ENCODE assay signal across 1 fruit fly cellular context in the genomic region with DNA sequence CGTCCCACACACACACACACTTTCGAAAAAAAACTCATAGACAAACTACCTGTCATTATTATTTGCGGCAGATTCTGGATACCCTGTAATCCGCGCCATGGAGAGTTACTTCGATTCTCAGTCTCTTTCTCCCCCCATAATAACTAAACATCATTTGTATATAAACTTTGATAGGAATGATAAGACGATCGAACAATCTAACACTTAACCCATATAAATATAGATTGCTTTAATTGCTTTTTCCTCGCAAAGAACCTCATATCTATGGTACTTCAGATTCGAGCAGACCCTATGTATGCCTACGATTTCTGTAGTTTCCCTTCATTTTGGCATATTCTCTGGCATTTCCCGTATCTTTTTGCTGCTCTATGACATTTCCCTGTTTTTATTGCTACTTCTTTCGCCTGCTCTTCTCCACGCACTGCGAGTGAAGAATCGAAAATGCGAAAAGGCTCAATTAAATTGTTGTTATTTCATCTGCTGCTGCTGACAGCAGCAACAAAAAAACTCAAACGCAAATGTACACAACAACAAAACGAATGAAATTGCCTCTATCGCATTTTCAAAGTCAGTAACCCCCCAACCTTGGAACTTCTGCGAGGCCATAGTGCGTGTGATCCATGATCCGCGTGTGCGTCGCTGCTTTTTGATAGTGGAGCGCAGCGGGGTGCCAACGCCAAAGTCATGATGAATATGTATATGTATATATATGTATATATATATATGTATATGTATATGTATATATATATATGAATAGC.
TF ChIP-seq lines count a peak whose summit lies in the region.

No protein-coding gene starts in this region.

TF ChIP-seq in whole organism, embryonic, 481 proteins besides CTCF, POLR2A, EP300 and RAD21 (continued from another document and continues in another):
- peak; percentile 75 for TF ChIP-seq Ptx1 (GFP tag; IDR thresholded peaks at IDR 0.05; lab: Robert Waterston, UW)
- TF ChIP-seq Pdp1 (GFP tag; optimal IDR thresholded peaks at IDR 0.05; lab: Kevin White, UChicago) = peak; percentile 62 to 80
- peak; percentile 64 for TF ChIP-seq ab (GFP tag; optimal IDR thresholded peaks at IDR 0.05; lab: Kevin White, UChicago)
- peak; percentile 48 for TF ChIP-seq CG1603 (tag; optimal IDR thresholded peaks at IDR 0.05; lab: Kevin White, UChicago)
- TF ChIP-seq Jarid2 (GFP tag; optimal IDR thresholded peaks at IDR 0.05; lab: Kevin White, UChicago) = peak; percentile 45
- TF ChIP-seq dmrt11E (tag; optimal IDR thresholded peaks at IDR 0.05; lab: Kevin White, UChicago) = no peak
- TF ChIP-seq CG11247 (GFP tag; IDR thresholded peaks at IDR 0.05; lab: Robert Waterston, UW) = peak; percentile 68
- peak; percentile 20 for TF ChIP-seq Hey (tag; optimal IDR thresholded peaks at IDR 0.05; lab: Kevin White, UChicago)
- TF ChIP-seq CG9609 (GFP tag; optimal IDR thresholded peaks at IDR 0.05; lab: Kevin White, UChicago) = peak; percentile 56
- no peak for TF ChIP-seq CG14860 (GFP tag; IDR thresholded peaks at IDR 0.05; lab: Robert Waterston, UW; ENCODE audit: partially characterized antibody)
- TF ChIP-seq rib (GFP tag; IDR thresholded peaks at IDR 0.05; lab: Robert Waterston, UW) = peak; percentile 53; the same call in 1 of the 2 replicates
- no peak for TF ChIP-seq twi (tag; optimal IDR thresholded peaks at IDR 0.05; lab: Kevin White, UChicago)
- TF ChIP-seq CG17361 (GFP tag; IDR thresholded peaks at IDR 0.05; lab: Robert Waterston, UW) = peak; percentile 45; the same call in 1 of the 3 replicates
- peak; percentile 91 for TF ChIP-seq ftz-f1 (GFP tag; optimal IDR thresholded peaks at IDR 0.05; lab: Kevin White, UChicago)
- TF ChIP-seq CG17912 (GFP tag; optimal IDR thresholded peaks at IDR 0.05; lab: Kevin White, UChicago) = no peak
- peak; percentile 46 for TF ChIP-seq CG6854 (GFP tag; optimal IDR thresholded peaks at IDR 0.05; lab: Kevin White, UChicago)
- TF ChIP-seq hb (GFP tag; IDR thresholded peaks at IDR 0.05; lab: Robert Waterston, UW; ENCODE audit: partially characterized antibody) = no peak
- peak; percentile 80 for TF ChIP-seq HmgZ (tag; optimal IDR thresholded peaks at IDR 0.05; lab: Kevin White, UChicago)
- TF ChIP-seq corto (GFP tag; optimal IDR thresholded peaks at IDR 0.05; lab: Kevin White, UChicago) = no peak
- peak; percentile 86 for TF ChIP-seq C15 (GFP tag; IDR thresholded peaks at IDR 0.05; lab: Robert Waterston, UW)
- no peak for TF ChIP-seq ara (GFP tag; IDR thresholded peaks at IDR 0.05; lab: Robert Waterston, UW)
- TF ChIP-seq Lim3 (GFP tag; IDR thresholded peaks at IDR 0.05; lab: Robert Waterston, UW) = no peak
- peak; percentile 49; the same call in 1 of the 3 replicates for TF ChIP-seq ase (GFP tag; IDR thresholded peaks at IDR 0.05; lab: Robert Waterston, UW)
- TF ChIP-seq CG6175 (GFP tag; IDR thresholded peaks at IDR 0.05; lab: Robert Waterston, UW) = peak; percentile 70
- peak; percentile 58 for TF ChIP-seq CG33213 (GFP tag; optimal IDR thresholded peaks at IDR 0.05; lab: Kevin White, UChicago)
- TF ChIP-seq CG10147 (GFP tag; optimal IDR thresholded peaks at IDR 0.05; lab: Kevin White, UChicago) = peak; percentile 71
- TF ChIP-seq CG17359 (tag; optimal IDR thresholded peaks at IDR 0.05; lab: Kevin White, UChicago) = peak; percentile 56
- peak; percentile 54; the same call in 1 of the 2 replicates for TF ChIP-seq seq (GFP tag; IDR thresholded peaks at IDR 0.05; lab: Robert Waterston, UW)
- TF ChIP-seq pros (GFP tag; optimal IDR thresholded peaks at IDR 0.05; lab: Kevin White, UChicago) = no peak
- TF ChIP-seq prd (optimal IDR thresholded peaks at IDR 0.05; lab: Kevin White, UChicago) = no peak
- TF ChIP-seq prd (GFP tag; IDR thresholded peaks at IDR 0.05; lab: Robert Waterston, UW) = peak; percentile 74
- TF ChIP-seq lilli (GFP tag; optimal IDR thresholded peaks at IDR 0.05; lab: Kevin White, UChicago) = peak; percentile 90
- peak; percentile 15 for TF ChIP-seq mirr (GFP tag; optimal IDR thresholded peaks at IDR 0.05; lab: Kevin White, UChicago)
- peak; percentile 65; the same call in 1 of the 3 replicates for TF ChIP-seq CG2889 (GFP tag; IDR thresholded peaks at IDR 0.05; lab: Robert Waterston, UW)
- no peak for TF ChIP-seq lola (GFP tag; optimal IDR thresholded peaks at IDR 0.05; lab: Kevin White, UChicago)
- no peak for TF ChIP-seq CG31441 (GFP tag; IDR thresholded peaks at IDR 0.05; lab: Robert Waterston, UW)
- TF ChIP-seq CG10321 (GFP tag; IDR thresholded peaks at IDR 0.05; lab: Robert Waterston, UW) = 0 out of 2 replicates have a peak, but pooled peaks have one; percentile 35
- no peak for TF ChIP-seq Doc2 (GFP tag; IDR thresholded peaks at IDR 0.05; lab: Robert Waterston, UW)
- peak; percentile 25 for TF ChIP-seq Nf-YB (GFP tag; optimal IDR thresholded peaks at IDR 0.05; lab: Kevin White, UChicago)
- no peak for TF ChIP-seq MESR4 (GFP tag; optimal IDR thresholded peaks at IDR 0.05; lab: Kevin White, UChicago)
- TF ChIP-seq CG18476 (GFP tag; optimal IDR thresholded peaks at IDR 0.05; lab: Kevin White, UChicago) = peak; percentile 34
- TF ChIP-seq CG9876 (GFP tag; optimal IDR thresholded peaks at IDR 0.05; lab: Kevin White, UChicago) = peak; percentile 41
- TF ChIP-seq CG7987 (GFP tag; optimal IDR thresholded peaks at IDR 0.05; lab: Kevin White, UChicago) = no peak
- no peak for TF ChIP-seq cad (GFP tag; optimal IDR thresholded peaks at IDR 0.05; lab: Kevin White, UChicago)
- no peak for TF ChIP-seq Sox100B (GFP tag; optimal IDR thresholded peaks at IDR 0.05; lab: Kevin White, UChicago)
- TF ChIP-seq Hmr (GFP tag; optimal IDR thresholded peaks at IDR 0.05; lab: Kevin White, UChicago) = peak; percentile 87
- peak; percentile 89 for TF ChIP-seq exex (tag; optimal IDR thresholded peaks at IDR 0.05; lab: Kevin White, UChicago)
- TF ChIP-seq TFAM (GFP tag; optimal IDR thresholded peaks at IDR 0.05; lab: Kevin White, UChicago) = no peak
- no peak for TF ChIP-seq ttk (GFP tag; IDR thresholded peaks at IDR 0.05; lab: Robert Waterston, UW)
- no peak for TF ChIP-seq sim (GFP tag; IDR thresholded peaks at IDR 0.05; lab: Robert Waterston, UW)
- TF ChIP-seq CG1024 (GFP tag; IDR thresholded peaks at IDR 0.05; lab: Robert Waterston, UW) = no peak
- no peak for TF ChIP-seq bowl (GFP tag; IDR thresholded peaks at IDR 0.05; lab: Robert Waterston, UW)
- TF ChIP-seq tup (GFP tag; optimal IDR thresholded peaks at IDR 0.05; lab: Kevin White, UChicago) = peak; percentile 9
- peak; percentile 4 for TF ChIP-seq nau (GFP tag; optimal IDR thresholded peaks at IDR 0.05; lab: Kevin White, UChicago)
- TF ChIP-seq Taf1 (GFP tag; IDR thresholded peaks at IDR 0.05; lab: Robert Waterston, UW) = peak; percentile 91
- peak; percentile 43 for TF ChIP-seq CG3838 (GFP tag; optimal IDR thresholded peaks at IDR 0.05; lab: Kevin White, UChicago)
- no peak for TF ChIP-seq CG10462 (GFP tag; optimal IDR thresholded peaks at IDR 0.05; lab: Kevin White, UChicago)
- TF ChIP-seq pho (GFP tag; optimal IDR thresholded peaks at IDR 0.05; lab: Kevin White, UChicago) = peak; percentile 88
- TF ChIP-seq CG14667 (GFP tag; IDR thresholded peaks at IDR 0.05; lab: Robert Waterston, UW) = peak; percentile 48
- TF ChIP-seq CG15479 (GFP tag; optimal IDR thresholded peaks at IDR 0.05; lab: Kevin White, UChicago) = no peak
- TF ChIP-seq crol (GFP tag; IDR thresholded peaks at IDR 0.05; lab: Robert Waterston, UW) = peak; percentile 49; the same call in 1 of the 2 replicates
- TF ChIP-seq eyg (GFP tag; optimal IDR thresholded peaks at IDR 0.05; lab: Kevin White, UChicago) = peak; percentile 73
- TF ChIP-seq chm (GFP tag; IDR thresholded peaks at IDR 0.05; lab: Robert Waterston, UW) = no peak
- peak; percentile 83 for TF ChIP-seq gem (tag; optimal IDR thresholded peaks at IDR 0.05; lab: Kevin White, UChicago)
- no peak for TF ChIP-seq sna (GFP tag; IDR thresholded peaks at IDR 0.05; lab: Robert Waterston, UW; ENCODE audit: partially characterized antibody)
- no peak for TF ChIP-seq CG16813 (GFP tag; IDR thresholded peaks at IDR 0.05; lab: Robert Waterston, UW; ENCODE audit: partially characterized antibody)
- no peak for TF ChIP-seq CG43689 (GFP tag; IDR thresholded peaks at IDR 0.05; lab: Robert Waterston, UW)
- peak; percentile 89 for TF ChIP-seq CG13624 (GFP tag; optimal IDR thresholded peaks at IDR 0.05; lab: Kevin White, UChicago)
- TF ChIP-seq CG6791 (GFP tag; IDR thresholded peaks at IDR 0.05; lab: Robert Waterston, UW; ENCODE audit: partially characterized antibody) = no peak
- TF ChIP-seq Bgb (GFP tag; IDR thresholded peaks at IDR 0.05; lab: Robert Waterston, UW; ENCODE audit: partially characterized antibody) = no peak
- TF ChIP-seq CG10565 (GFP tag; optimal IDR thresholded peaks at IDR 0.05; lab: Kevin White, UChicago) = no peak
- TF ChIP-seq btn (GFP tag; optimal IDR thresholded peaks at IDR 0.05; lab: Kevin White, UChicago) = no peak
- no peak for TF ChIP-seq Sry-β (GFP tag; optimal IDR thresholded peaks at IDR 0.05; lab: Kevin White, UChicago)
- TF ChIP-seq CG12744 (GFP tag; optimal IDR thresholded peaks at IDR 0.05; lab: Kevin White, UChicago) = peak; percentile 44
- peak; percentile 71; the same call in 1 of the 2 replicates for TF ChIP-seq CG17612 (GFP tag; IDR thresholded peaks at IDR 0.05; lab: Robert Waterston, UW)
- TF ChIP-seq D (optimal IDR thresholded peaks at IDR 0.05; lab: Kevin White, UChicago) = no peak
- no peak for TF ChIP-seq D (GFP tag; optimal IDR thresholded peaks at IDR 0.05; lab: Kevin White, UChicago)
- TF ChIP-seq NK7.1 (GFP tag; optimal IDR thresholded peaks at IDR 0.05; lab: Kevin White, UChicago) = peak; percentile 46
- peak; percentile 88 for TF ChIP-seq schlank (tag; optimal IDR thresholded peaks at IDR 0.05; lab: Kevin White, UChicago)
- TF ChIP-seq abd-A (tag; optimal IDR thresholded peaks at IDR 0.05; lab: Kevin White, UChicago) = no peak
- TF ChIP-seq vfl (GFP tag; optimal IDR thresholded peaks at IDR 0.05; lab: Kevin White, UChicago) = peak; percentile 55
- no peak for TF ChIP-seq run (tag; optimal IDR thresholded peaks at IDR 0.05; lab: Kevin White, UChicago)
- peak; percentile 26 for TF ChIP-seq CG12236 (GFP tag; optimal IDR thresholded peaks at IDR 0.05; lab: Kevin White, UChicago)
- TF ChIP-seq nom (GFP tag; optimal IDR thresholded peaks at IDR 0.05; lab: Kevin White, UChicago) = no peak
- TF ChIP-seq BtbVII (GFP tag; optimal IDR thresholded peaks at IDR 0.05; lab: Kevin White, UChicago) = peak; percentile 81
- peak; percentile 93 for TF ChIP-seq CG12769 (tag; optimal IDR thresholded peaks at IDR 0.05; lab: Kevin White, UChicago)
- TF ChIP-seq CG8359 (GFP tag; optimal IDR thresholded peaks at IDR 0.05; lab: Kevin White, UChicago; ENCODE audit: borderline replicate concordance) = no peak
- no peak for TF ChIP-seq CG3407 (GFP tag; optimal IDR thresholded peaks at IDR 0.05; lab: Kevin White, UChicago)
- TF ChIP-seq CG11560 (tag; IDR thresholded peaks at IDR 0.05; lab: Robert Waterston, UW) = peak; percentile 72; the same call in 2 of the 3 replicates
- peak; percentile 88 for TF ChIP-seq CG2678 (tag; optimal IDR thresholded peaks at IDR 0.05; lab: Kevin White, UChicago)
- TF ChIP-seq fd102C (GFP tag; optimal IDR thresholded peaks at IDR 0.05; lab: Kevin White, UChicago) = no peak
- peak; percentile 11 for TF ChIP-seq ash1 (GFP tag; optimal IDR thresholded peaks at IDR 0.05; lab: Kevin White, UChicago)
- TF ChIP-seq Myb (GFP tag; optimal IDR thresholded peaks at IDR 0.05; lab: Kevin White, UChicago) = peak; percentile 69
- TF ChIP-seq bbx (GFP tag; IDR thresholded peaks at IDR 0.05; lab: Robert Waterston, UW; ENCODE audit: partially characterized antibody) = no peak
- TF ChIP-seq CG13775 (GFP tag; optimal IDR thresholded peaks at IDR 0.05; lab: Kevin White, UChicago) = peak; percentile 62
- peak; percentile 81 for TF ChIP-seq gsb (GFP tag; IDR thresholded peaks at IDR 0.05; lab: Robert Waterston, UW)
- TF ChIP-seq nmo (GFP tag; optimal IDR thresholded peaks at IDR 0.05; lab: Kevin White, UChicago) = peak; percentile 29
- peak; percentile 5 for TF ChIP-seq CG12942 (GFP tag; optimal IDR thresholded peaks at IDR 0.05; lab: Kevin White, UChicago)
- TF ChIP-seq p53 (GFP tag; optimal IDR thresholded peaks at IDR 0.05; lab: Kevin White, UChicago) = no peak
- peak; percentile 94 for TF ChIP-seq zfh2 (GFP tag; optimal IDR thresholded peaks at IDR 0.05; lab: Kevin White, UChicago)
- TF ChIP-seq lab (GFP tag; optimal IDR thresholded peaks at IDR 0.05; lab: Kevin White, UChicago) = peak; percentile 93
- TF ChIP-seq ERR (GFP tag; optimal IDR thresholded peaks at IDR 0.05; lab: Kevin White, UChicago) = peak; percentile 64
- peak; percentile 88 for TF ChIP-seq Fer3 (tag; optimal IDR thresholded peaks at IDR 0.05; lab: Kevin White, UChicago)
- peak; percentile 86 for TF ChIP-seq Fer1 (GFP tag; optimal IDR thresholded peaks at IDR 0.05; lab: Kevin White, UChicago)
- peak; percentile 43 for TF ChIP-seq gcm2 (GFP tag; optimal IDR thresholded peaks at IDR 0.05; lab: Kevin White, UChicago)
- peak; percentile 41 for TF ChIP-seq CG12219 (GFP tag; optimal IDR thresholded peaks at IDR 0.05; lab: Kevin White, UChicago)
- TF ChIP-seq bigmax (GFP tag; optimal IDR thresholded peaks at IDR 0.05; lab: Kevin White, UChicago) = peak; percentile 4
- no peak for TF ChIP-seq CG31365 (tag; optimal IDR thresholded peaks at IDR 0.05; lab: Kevin White, UChicago)
- TF ChIP-seq CG13894 (tag; optimal IDR thresholded peaks at IDR 0.05; lab: Kevin White, UChicago) = peak; percentile 82
- TF ChIP-seq zen2 (GFP tag; IDR thresholded peaks at IDR 0.05; lab: Robert Waterston, UW; ENCODE audit: partially characterized antibody) = no peak
- no peak for TF ChIP-seq CG13123 (GFP tag; optimal IDR thresholded peaks at IDR 0.05; lab: Kevin White, UChicago)
- TF ChIP-seq en (GFP tag; optimal IDR thresholded peaks at IDR 0.05; lab: Kevin White, UChicago) = no peak
- peak; percentile 93 for TF ChIP-seq CG32532 (GFP tag; IDR thresholded peaks at IDR 0.05; lab: Robert Waterston, UW)
- peak; percentile 69 for TF ChIP-seq slp2 (GFP tag; optimal IDR thresholded peaks at IDR 0.05; lab: Kevin White, UChicago)
- TF ChIP-seq CoRest (tag; optimal IDR thresholded peaks at IDR 0.05; lab: Kevin White, UChicago) = peak; percentile 81
- peak; percentile 43 for TF ChIP-seq disco-r (GFP tag; optimal IDR thresholded peaks at IDR 0.05; lab: Kevin White, UChicago)
- TF ChIP-seq zf30C (GFP tag; optimal IDR thresholded peaks at IDR 0.05; lab: Kevin White, UChicago) = no peak
- peak; percentile 43 for TF ChIP-seq esg (GFP tag; conservative IDR thresholded peaks at IDR 0.05; lab: Robert Waterston, UW)
- no peak for TF ChIP-seq CG2129 (GFP tag; IDR thresholded peaks at IDR 0.05; lab: Robert Waterston, UW; ENCODE audit: partially characterized antibody)
- no peak; the same call in 1 of the 2 replicates for TF ChIP-seq wor (GFP tag; IDR thresholded peaks at IDR 0.05; lab: Robert Waterston, UW)
- TF ChIP-seq ci (GFP tag; IDR thresholded peaks at IDR 0.05; lab: Robert Waterston, UW) = no peak
- peak; percentile 40 for TF ChIP-seq CG18764 (GFP tag; optimal IDR thresholded peaks at IDR 0.05; lab: Kevin White, UChicago)
